Worm (Caenorhabditis elegans): ENCODE measurements around the gene F56A8.8.

ce11 chrIII:13315071-13315470 lies 29.6 kb downstream of the F56A8.8 start, which contains the start of gene dph-7:
- TF ChIP-seq lin-11 (tag; optimal IDR thresholded peaks at IDR 0.05) (no peak), elt-2 (tag; optimal IDR thresholded peaks at IDR 0.05) (no peak), mec-3 (tag; optimal IDR thresholded peaks at IDR 0.05; ENCODE audit: borderline replicate concordance) (no peak), dve-1 (tag; optimal IDR thresholded peaks at IDR 0.05) (no peak), tbx-2 (tag; optimal IDR thresholded peaks at IDR 0.05) (no peak), pha-4 (tag; optimal IDR thresholded peaks at IDR 0.05) (no peak), dmd-4 (tag; optimal IDR thresholded peaks at IDR 0.05; ENCODE audit: borderline replicate concordance) (no peak), ref-2 (tag; optimal IDR thresholded peaks at IDR 0.05) (no peak), fkh-10 (GFP tag; optimal IDR thresholded peaks at IDR 0.05) (no peak), nhr-11 (tag; optimal IDR thresholded peaks at IDR 0.05) (no peak), pqm-1 (tag; optimal IDR thresholded peaks at IDR 0.05) (no peak), pros-1 (tag; optimal IDR thresholded peaks at IDR 0.05) (no peak), pax-1 (tag; optimal IDR thresholded peaks at IDR 0.05) (no peak)

All from whole organism, late embryonic.